Fruit fly (Drosophila melanogaster) whole organism, embryonic: ENCODE measurements around the gene CG10602.

Experiments used
- Abd-B ChIP-seq: fragments of 200-800 bp; sonication (Bioruptor generic); optimal IDR thresholded peaks from 2 replicates; lab custom pipeline; 2018; ENCODE audit warnings: missing biosample characterization, mild to moderate bottlenecking, missing genetic modification characterization, moderate library complexity
- Aef1 ChIP-seq: fragments of 200-800 bp; sonication (Bioruptor generic); IDR thresholded peaks from 3 replicates; pipeline ENCODE4 v1.3.6; 2022; ENCODE audit warnings: missing biosample characterization, missing genetic modification characterization
- Bdp1 ChIP-seq: fragments of 200-800 bp; sonication (Bioruptor generic); optimal IDR thresholded peaks from 3 replicates; lab custom pipeline; 2016; ENCODE audit warnings: missing biosample characterization, missing genetic modification characterization
- Blimp-1 ChIP-seq: fragments of 200-800 bp; sonication (Bioruptor generic); optimal IDR thresholded peaks from 3 replicates; lab custom pipeline; 2018; ENCODE audit warnings: missing biosample characterization, missing genetic modification characterization, mild to moderate bottlenecking, moderate library complexity, missing genetic modification reagents
- CG10543 ChIP-seq: fragments of 200-800 bp; sonication (Bioruptor generic); optimal IDR thresholded peaks from 3 replicates; lab custom pipeline; 2017; ENCODE audit warnings: missing biosample characterization, mild to moderate bottlenecking, missing genetic modification characterization, moderate library complexity
- CG11504 ChIP-seq: fragments of 200-800 bp; sonication (Bioruptor generic); optimal IDR thresholded peaks from 3 replicates; lab custom pipeline; 2019; ENCODE audit warnings: missing biosample characterization, mild to moderate bottlenecking, missing genetic modification characterization, moderate library complexity
- CG11560 ChIP-seq: fragments of 200-800 bp; sonication (Bioruptor generic); IDR thresholded peaks from 3 replicates; pipeline ENCODE4 v1.3.6; 2022; ENCODE audit warnings: missing biosample characterization, missing genetic modification characterization
- CG13123 ChIP-seq: fragments of 200-800 bp; sonication (Bioruptor generic); optimal IDR thresholded peaks from 2 replicates; lab custom pipeline; 2016; ENCODE audit warnings: missing biosample characterization, missing genetic modification characterization
- CG15269 ChIP-seq: fragments of 200-800 bp; sonication (Bioruptor generic); optimal IDR thresholded peaks from 2 replicates; lab custom pipeline; 2018; ENCODE audit warnings: missing biosample characterization, mild to moderate bottlenecking, missing genetic modification characterization, moderate library complexity
- CG15601 ChIP-seq: fragments of 200-800 bp; sonication (Bioruptor generic); optimal IDR thresholded peaks from 3 replicates; lab custom pipeline; 2019; ENCODE audit warnings: missing biosample characterization, mild to moderate bottlenecking, missing genetic modification characterization, moderate library complexity
- CG1603 ChIP-seq: fragments of 200-800 bp; sonication (Bioruptor generic); optimal IDR thresholded peaks from 2 replicates; lab custom pipeline; 2019; ENCODE audit warnings: missing biosample characterization, mild to moderate bottlenecking, missing genetic modification characterization, moderate library complexity
- CG18262 ChIP-seq: fragments of 200-800 bp; optimal IDR thresholded peaks from 3 replicates; lab custom pipeline; 2019; ENCODE audit warnings: missing biosample characterization, mild to moderate bottlenecking, missing genetic modification characterization, moderate library complexity
- CG18619 ChIP-seq: fragments of 200-800 bp; sonication (Bioruptor generic); optimal IDR thresholded peaks from 3 replicates; lab custom pipeline; 2017; ENCODE audit warnings: missing biosample characterization, mild to moderate bottlenecking, missing genetic modification characterization
- CG18764 ChIP-seq: fragments of 200-800 bp; sonication (Bioruptor generic); optimal IDR thresholded peaks from 3 replicates; lab custom pipeline; 2016; ENCODE audit warnings: missing biosample characterization, missing genetic modification characterization
- CG31441 ChIP-seq: fragments of 200-800 bp; sonication (Bioruptor generic); IDR thresholded peaks from 2 replicates; pipeline ENCODE4 v1.3.6; 2022; ENCODE audit warnings: missing biosample characterization, missing genetic modification characterization
- CG33557 ChIP-seq: fragments of 200-800 bp; sonication (Bioruptor generic); optimal IDR thresholded peaks from 2 replicates; lab custom pipeline; 2019; ENCODE audit warnings: missing biosample characterization, mild to moderate bottlenecking, missing genetic modification characterization, moderate library complexity
- CG34422 ChIP-seq: fragments of 200-800 bp; sonication (Bioruptor generic); IDR thresholded peaks from 3 replicates; pipeline ENCODE4 v1.3.6; 2022; ENCODE audit warnings: missing biosample characterization, missing genetic modification characterization
- CG4730 ChIP-seq: fragments of 200-800 bp; sonication (Bioruptor generic); IDR thresholded peaks from 2 replicates; pipeline ENCODE4 v1.3.6; 2022; ENCODE audit warnings: missing biosample characterization, missing genetic modification characterization
- CG6813 ChIP-seq: fragments of 200-800 bp; sonication (Bioruptor generic); optimal IDR thresholded peaks from 2 replicates; lab custom pipeline; 2017; ENCODE audit warnings: missing biosample characterization, missing genetic modification characterization, mild to moderate bottlenecking, moderate library complexity, missing genetic modification reagents
- CG8359 ChIP-seq: fragments of 200-800 bp; sonication (Bioruptor generic); optimal IDR thresholded peaks from 2 replicates; lab custom pipeline; 2017; ENCODE audit warnings: missing biosample characterization, mild to moderate bottlenecking, missing genetic modification characterization, borderline replicate concordance
- CG8478 ChIP-seq: fragments of >200 bp; optimal IDR thresholded peaks from 2 replicates; lab custom pipeline; 2018
- D ChIP-seq, 2 experiments: fragments of 200-800 bp in 1 of 2; fragments of >200 bp in 1 of 2; sonication (Bioruptor generic) in 1 of 2; optimal IDR thresholded peaks; 2 replicates in 1 of 2; 3 replicates in 1 of 2; lab custom pipeline; 2017; ENCODE audit warnings: mild to moderate bottlenecking in 1 of 2, missing biosample characterization in 1 of 2, missing genetic modification characterization in 1 of 2, missing genetic modification reagents in 1 of 2
- Elba2 ChIP-seq: fragments of 200-800 bp; sonication (Bioruptor generic); optimal IDR thresholded peaks from 3 replicates; lab custom pipeline; 2016; ENCODE audit warnings: missing biosample characterization, missing genetic modification characterization
- Kr ChIP-seq: fragments of 200-800 bp; sonication (Bioruptor generic); optimal IDR thresholded peaks from 2 replicates; lab custom pipeline; 2017; ENCODE audit warnings: missing biosample characterization, mild to moderate bottlenecking, missing genetic modification characterization
- Lhr ChIP-seq: fragments of 200-800 bp; sonication (Bioruptor generic); optimal IDR thresholded peaks from 3 replicates; lab custom pipeline; 2017; ENCODE audit warnings: mild to moderate bottlenecking, missing biosample characterization, missing genetic modification reagents, missing genetic modification characterization
- Ptx1 ChIP-seq: fragments of 200-800 bp; sonication (Bioruptor generic); IDR thresholded peaks from 2 replicates; pipeline ENCODE4 v1.3.6; 2022; ENCODE audit warnings: missing biosample characterization, missing genetic modification characterization
- Spps ChIP-seq: fragments of 200-800 bp; sonication (Bioruptor generic); optimal IDR thresholded peaks from 2 replicates; lab custom pipeline; 2018; ENCODE audit warnings: missing biosample characterization, mild to moderate bottlenecking, missing genetic modification characterization
- Sry-δ ChIP-seq: fragments of 200-800 bp; sonication (Bioruptor generic); optimal IDR thresholded peaks from 2 replicates; lab custom pipeline; 2016; ENCODE audit warnings: missing biosample characterization, missing genetic modification characterization
- Vsx1 ChIP-seq: fragments of 200-800 bp; sonication (Bioruptor generic); optimal IDR thresholded peaks from 2 replicates; lab custom pipeline; 2017; ENCODE audit warnings: missing biosample characterization, mild to moderate bottlenecking, missing genetic modification characterization, missing genetic modification reagents
- Xrp1 ChIP-seq: fragments of 200-800 bp; sonication (Bioruptor generic); IDR thresholded peaks from 2 replicates; pipeline ENCODE4 v1.3.6; 2022; ENCODE audit warnings: missing biosample characterization, missing genetic modification characterization
- bcd ChIP-seq: fragments of 200-800 bp; sonication (Bioruptor generic); optimal IDR thresholded peaks from 2 replicates; lab custom pipeline; 2017; ENCODE audit warnings: missing biosample characterization, mild to moderate bottlenecking, missing genetic modification characterization
- ci ChIP-seq: fragments of 200-800 bp; sonication (Bioruptor generic); IDR thresholded peaks from 3 replicates; pipeline ENCODE4 v1.3.6; 2022; ENCODE audit warnings: missing biosample characterization, missing genetic modification characterization
- cwo ChIP-seq: fragments of 200-800 bp; sonication (Bioruptor generic); optimal IDR thresholded peaks from 3 replicates; lab custom pipeline; 2017; ENCODE audit warnings: missing biosample characterization, missing genetic modification characterization, mild to moderate bottlenecking, moderate library complexity, missing genetic modification reagents
- dmrt99B ChIP-seq: fragments of 200-800 bp; sonication (Bioruptor generic); optimal IDR thresholded peaks from 2 replicates; lab custom pipeline; 2018; ENCODE audit warnings: missing biosample characterization, mild to moderate bottlenecking, missing genetic modification characterization, moderate library complexity
- dysf ChIP-seq: fragments of 200-800 bp; sonication (Bioruptor generic); IDR thresholded peaks from 3 replicates; pipeline ENCODE4 v1.3.6; 2022; ENCODE audit warnings: missing biosample characterization, missing genetic modification characterization
- grn ChIP-seq: fragments of 200-800 bp; sonication (Bioruptor generic); optimal IDR thresholded peaks from 3 replicates; lab custom pipeline; 2017; ENCODE audit warnings: missing biosample characterization, missing genetic modification characterization
- gsb ChIP-seq: fragments of 200-800 bp; sonication (Bioruptor generic); IDR thresholded peaks from 2 replicates; pipeline ENCODE4 v1.3.6; 2022; ENCODE audit warnings: missing biosample characterization, missing genetic modification characterization
- ind ChIP-seq: fragments of 200-800 bp; sonication (Bioruptor generic); optimal IDR thresholded peaks from 3 replicates; lab custom pipeline; 2016; ENCODE audit warnings: missing biosample characterization, missing genetic modification characterization
- insv ChIP-seq, 2 experiments: fragments of 200-800 bp; sonication (Bioruptor generic); optimal IDR thresholded peaks; 3 replicates each; lab custom pipeline; 2016 to 2018; ENCODE audit warnings: missing biosample characterization in 2 of 2, missing genetic modification characterization in 2 of 2
- kah ChIP-seq: fragments of 200-800 bp; sonication (Bioruptor generic); optimal IDR thresholded peaks from 2 replicates; lab custom pipeline; 2018; ENCODE audit warnings: missing biosample characterization, mild to moderate bottlenecking, missing genetic modification characterization
- maf-S ChIP-seq: fragments of 200-800 bp; sonication (Bioruptor generic); optimal IDR thresholded peaks from 2 replicates; lab custom pipeline; 2016; ENCODE audit warnings: missing biosample characterization, missing genetic modification characterization
- nmo ChIP-seq: fragments of 200-800 bp; sonication (Bioruptor generic); optimal IDR thresholded peaks from 2 replicates; lab custom pipeline; 2018; ENCODE audit warnings: missing biosample characterization, mild to moderate bottlenecking, missing genetic modification characterization, moderate library complexity
- onecut ChIP-seq: fragments of 200-800 bp; sonication (Bioruptor generic); IDR thresholded peaks from 2 replicates; pipeline ENCODE4 v1.3.6; 2022; ENCODE audit warnings: missing biosample characterization, missing genetic modification characterization
- pan ChIP-seq, 4 experiments: fragments of >200 bp in 3 of 4; fragments of 200-800 bp in 1 of 4; sonication (Bioruptor generic) in 1 of 4; optimal IDR thresholded peaks in 3 of 4; IDR thresholded peaks in 1 of 4; 2 replicates each; pipeline versions ENCODE4 v1.3.6 to Lab custom; 2017 to 2022; ENCODE audit warnings: missing biosample characterization in 2 of 4, missing genetic modification characterization in 2 of 4, mixed read lengths in 1 of 4
- phol ChIP-seq: fragments of 200-800 bp; sonication (Bioruptor generic); optimal IDR thresholded peaks from 3 replicates; lab custom pipeline; 2018; ENCODE audit warnings: missing biosample characterization, mild to moderate bottlenecking, missing genetic modification characterization, moderate library complexity
- pros ChIP-seq: fragments of 200-800 bp; sonication (Bioruptor generic); optimal IDR thresholded peaks from 3 replicates; lab custom pipeline; 2019; ENCODE audit warnings: missing biosample characterization, mild to moderate bottlenecking, missing genetic modification characterization, moderate library complexity
- shn ChIP-seq: fragments of 200-800 bp; sonication (Bioruptor generic); optimal IDR thresholded peaks from 3 replicates; lab custom pipeline; 2016; ENCODE audit warnings: missing biosample characterization, missing genetic modification characterization
- tio ChIP-seq: fragments of 200-800 bp; sonication (Bioruptor generic); optimal IDR thresholded peaks from 2 replicates; lab custom pipeline; 2017; ENCODE audit warnings: missing biosample characterization, missing genetic modification characterization, inconsistent platforms
- yki ChIP-seq: fragments of >200 bp; optimal IDR thresholded peaks from 3 replicates; lab custom pipeline; 2018
- zfh1 ChIP-seq: fragments of 200-800 bp; sonication (Bioruptor generic); IDR thresholded peaks from 3 replicates; pipeline ENCODE4 v1.3.6; 2022; ENCODE audit warnings: missing biosample characterization, missing genetic modification characterization

The CG10602 gene

DNA sequence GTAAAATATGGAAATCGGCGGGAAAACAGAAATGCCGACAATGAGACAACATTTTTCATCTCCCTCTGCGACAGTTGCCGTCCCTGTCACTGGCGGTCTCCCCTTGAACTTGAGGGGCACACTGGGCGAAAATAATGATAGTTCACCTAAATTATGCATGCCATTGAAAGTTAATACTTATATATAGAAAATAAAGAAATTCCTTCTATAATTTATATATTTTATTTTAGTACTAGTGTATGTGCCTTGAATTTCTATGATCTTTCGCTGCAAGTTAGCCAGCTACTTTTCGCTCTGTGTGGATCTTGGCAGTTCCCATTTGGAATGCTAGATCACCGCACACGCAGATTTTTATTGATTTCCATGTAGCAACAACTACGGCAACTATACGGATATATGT lies 47.6 kb upstream of the CG10602 start (continued):
- peak; percentile 6 for TF ChIP-seq CG18619 (GFP tag; lab: Kevin White, UChicago)
- TF ChIP-seq Lhr (GFP tag; lab: Kevin White, UChicago): no peak
- TF ChIP-seq CG18764 (GFP tag; lab: Kevin White, UChicago): peak; percentile 25
- peak; percentile 57 for TF ChIP-seq CG15601 (tag; lab: Kevin White, UChicago)
- 0 out of 2 replicates have a peak, but pooled peaks have one; percentile 10 for TF ChIP-seq CG4730 (GFP tag; lab: Robert Waterston, UW)
- TF ChIP-seq gsb (GFP tag; lab: Robert Waterston, UW): no peak
- no peak for TF ChIP-seq Sry-δ (GFP tag; lab: Kevin White, UChicago)
- no peak for TF ChIP-seq CG34422 (GFP tag; lab: Robert Waterston, UW)
- TF ChIP-seq Spps (tag; lab: Kevin White, UChicago): peak; percentile 18
- peak; percentile 77 for TF ChIP-seq CG31441 (GFP tag; lab: Robert Waterston, UW)
- TF ChIP-seq cwo (GFP tag; lab: Kevin White, UChicago): peak; percentile 5
- peak; percentile 28 for TF ChIP-seq bcd (GFP tag; lab: Kevin White, UChicago)
- TF ChIP-seq CG10543 (GFP tag; lab: Kevin White, UChicago): no peak
- no peak for TF ChIP-seq pan (optimal IDR thresholded peaks at IDR 0.05; lab: Kevin White, UChicago)
- peak in 1 of 2 experiments; percentile 48 for TF ChIP-seq pan (GFP tag; optimal IDR thresholded peaks at IDR 0.05 in 1 of 2, IDR thresholded peaks at IDR 0.05 in 1 of 2)
- peak; percentile 64 for TF ChIP-seq Ptx1 (GFP tag; lab: Robert Waterston, UW)
- peak; percentile 75 for TF ChIP-seq Xrp1 (GFP tag; lab: Robert Waterston, UW)
- TF ChIP-seq ind: peak; percentile 34
- TF ChIP-seq Abd-B (GFP tag; lab: Kevin White, UChicago): peak; percentile 34
- no peak for TF ChIP-seq pros
- no peak for TF ChIP-seq insv (GFP tag; optimal IDR thresholded peaks at IDR 0.05; lab: Kevin White, UChicago)
- no peak for TF ChIP-seq tio
- no peak for TF ChIP-seq shn
- no peak for TF ChIP-seq Elba2
- peak; percentile 36 for TF ChIP-seq CG8359
- TF ChIP-seq kah (GFP tag; lab: Kevin White, UChicago): peak; percentile 16
- TF ChIP-seq Aef1 (GFP tag; lab: Robert Waterston, UW): peak; percentile 52
- TF ChIP-seq zfh1: peak; percentile 78; the same call in 2 of the 3 replicates
- no peak for TF ChIP-seq D (optimal IDR thresholded peaks at IDR 0.05; lab: Kevin White, UChicago)
- peak; percentile 61 for TF ChIP-seq D (GFP tag; optimal IDR thresholded peaks at IDR 0.05; lab: Kevin White, UChicago)
- no peak for TF ChIP-seq CG33557
- peak; percentile 60; the same call in 2 of the 3 replicates for TF ChIP-seq dysf (GFP tag; lab: Robert Waterston, UW)
- TF ChIP-seq dmrt99B (tag; lab: Kevin White, UChicago): peak; percentile 59
- TF ChIP-seq CG6813 (GFP tag; lab: Kevin White, UChicago): peak; percentile 40
- peak; percentile 37 for TF ChIP-seq CG15269 (tag; lab: Kevin White, UChicago)
- TF ChIP-seq CG11560 (tag; lab: Robert Waterston, UW): no peak
- TF ChIP-seq Bdp1 (GFP tag; lab: Kevin White, UChicago): no peak
- TF ChIP-seq CG11504 (tag; lab: Kevin White, UChicago): peak; percentile 66
- no peak for TF ChIP-seq Kr (GFP tag; lab: Kevin White, UChicago)
- TF ChIP-seq CG13123 (GFP tag; lab: Kevin White, UChicago): no peak
- 0 out of 2 replicates have a peak, but pooled peaks have one; percentile 15 for TF ChIP-seq onecut
- TF ChIP-seq CG1603 (tag; lab: Kevin White, UChicago): no peak
- no peak for TF ChIP-seq yki (lab: Kevin White, UChicago)
- no peak for TF ChIP-seq CG8478 (lab: Kevin White, UChicago)
- TF ChIP-seq maf-S (GFP tag; lab: Kevin White, UChicago): no peak
- peak; percentile 67 for TF ChIP-seq Blimp-1
- no peak for TF ChIP-seq Vsx1 (GFP tag; lab: Kevin White, UChicago)
- TF ChIP-seq CG18262 (tag; lab: Kevin White, UChicago): peak; percentile 79
- TF ChIP-seq ci (GFP tag; lab: Robert Waterston, UW): 0 out of 3 replicates have a peak, but pooled peaks have one; percentile 39
- TF ChIP-seq phol (tag; lab: Kevin White, UChicago): peak; percentile 67
- TF ChIP-seq nmo (GFP tag; lab: Kevin White, UChicago): peak; percentile 61
- TF ChIP-seq grn (GFP tag; lab: Kevin White, UChicago): no peak
